Fruit fly (Drosophila melanogaster) whole organism: ENCODE results near the gene Arr2.

Experiments used
- CG8478 ChIP-seq: fragments of >200 bp; optimal IDR thresholded peaks from 2 replicates; lab custom pipeline; 2018; ENCODE audit warnings: inconsistent platforms
- EcR ChIP-seq, 2 experiments: fragments of >200 bp; optimal IDR thresholded peaks; 2 replicates each; lab custom pipeline; 2017; ENCODE audit warnings: missing biosample characterization in 2 of 2, missing genetic modification characterization in 2 of 2, missing genetic modification reagents in 2 of 2
- psq ChIP-seq: fragments of >200 bp; optimal IDR thresholded peaks from 2 replicates; lab custom pipeline; 2017
- usp ChIP-seq: fragments of >200 bp; optimal IDR thresholded peaks from 2 replicates; lab custom pipeline; 2017; ENCODE audit warnings: missing biosample characterization, missing genetic modification characterization, mixed read lengths

DNA sequence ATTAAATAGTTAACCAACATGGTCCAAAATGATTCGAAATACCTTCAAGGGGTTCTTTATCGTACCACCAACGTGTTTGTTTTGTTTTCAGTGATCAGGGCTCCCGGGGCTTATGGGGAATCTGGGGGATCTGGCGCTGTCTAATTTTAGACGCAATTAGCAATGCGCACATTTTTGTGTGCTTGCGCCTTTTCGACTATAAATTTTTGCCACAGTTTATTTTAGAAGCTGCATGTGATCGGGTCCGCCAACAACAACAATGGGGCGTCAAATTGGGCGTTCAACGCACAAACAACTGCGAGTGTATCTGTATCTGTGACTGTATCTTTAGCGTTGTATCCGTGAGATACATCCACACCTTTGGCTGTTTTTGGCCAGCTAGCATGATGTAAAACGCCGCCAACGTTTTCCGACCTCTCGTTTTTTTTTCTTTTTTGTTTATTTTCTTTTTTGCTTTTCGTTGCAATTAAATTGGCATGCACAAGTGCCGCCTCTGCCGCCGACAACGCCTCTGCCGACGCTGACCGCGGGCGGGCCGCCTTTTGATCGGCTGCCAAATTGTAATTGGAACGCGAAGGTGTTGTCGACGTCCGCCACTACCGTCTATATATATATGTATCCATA is 24.8 kb upstream of the Arr2 start:
- no peak for TF ChIP-seq usp (GFP tag; lab: Kevin White, UChicago)
- TF ChIP-seq psq = no peak
- no peak for TF ChIP-seq CG8478 (lab: Kevin White, UChicago)
- TF ChIP-seq EcR (GFP tag; optimal IDR thresholded peaks at IDR 0.05; lab: Kevin White, UChicago) = no peak
